Fruit fly (Drosophila melanogaster): ENCODE data around the gene CG8036.

The CG8036 gene

DNA sequence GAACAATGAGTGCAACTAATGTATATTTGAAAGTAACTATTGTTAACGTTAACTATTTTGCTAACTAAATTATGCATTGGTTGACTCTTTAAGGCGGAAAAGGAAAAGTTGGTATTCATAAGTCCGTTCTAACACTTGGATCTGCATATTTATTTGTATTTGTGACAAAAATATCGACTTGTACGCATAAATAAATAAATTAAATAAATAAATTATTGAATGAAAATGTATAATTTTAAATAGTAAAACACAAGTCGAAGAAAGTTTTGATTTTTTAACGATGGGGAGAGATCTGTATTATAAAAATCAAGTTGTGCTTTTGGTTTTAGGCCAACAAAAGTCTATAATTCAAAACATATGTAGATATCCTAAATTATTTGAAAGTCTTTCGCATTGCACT lies at the start of gene CG8036:
CG8036 (plus strand) TSS at position 301 of the 400 bp plus-strand sequence.
- TF ChIP-seq sens (GFP tag) (no peak), CG18476 (GFP tag; optimal IDR thresholded peaks at IDR 0.05) (no peak), amos (GFP tag; IDR thresholded peaks at IDR 0.05; ENCODE audit: partially characterized antibody) (no peak), CG1832 (GFP tag; optimal IDR thresholded peaks at IDR 0.05) (no peak), ro (GFP tag; IDR thresholded peaks at IDR 0.05) (no peak), sima (GFP tag; optimal IDR thresholded peaks at IDR 0.05) (no peak), CG13894 (tag; optimal IDR thresholded peaks at IDR 0.05) (no peak), Gug (GFP tag; IDR thresholded peaks at IDR 0.05) (no peak), CG1529 (GFP tag; optimal IDR thresholded peaks at IDR 0.05) (no peak), MESR4 (GFP tag; optimal IDR thresholded peaks at IDR 0.05) (no peak), bigmax (GFP tag; optimal IDR thresholded peaks at IDR 0.05) (no peak), dati (GFP tag; IDR thresholded peaks at IDR 0.05) (no peak), gsb (GFP tag; IDR thresholded peaks at IDR 0.05) (no peak), CG32767 (GFP tag; IDR thresholded peaks at IDR 0.05) (no peak), B-H1 (GFP tag; IDR thresholded peaks at IDR 0.05) (no peak), Nf-YB (GFP tag; optimal IDR thresholded peaks at IDR 0.05) (no peak), CG10321 (GFP tag; IDR thresholded peaks at IDR 0.05) (no peak), sisA (GFP tag; IDR thresholded peaks at IDR 0.05) (no peak), HHEX (GFP tag; optimal IDR thresholded peaks at IDR 0.05) (no peak), pita (GFP tag; optimal IDR thresholded peaks at IDR 0.05) (no peak)

DNA sequence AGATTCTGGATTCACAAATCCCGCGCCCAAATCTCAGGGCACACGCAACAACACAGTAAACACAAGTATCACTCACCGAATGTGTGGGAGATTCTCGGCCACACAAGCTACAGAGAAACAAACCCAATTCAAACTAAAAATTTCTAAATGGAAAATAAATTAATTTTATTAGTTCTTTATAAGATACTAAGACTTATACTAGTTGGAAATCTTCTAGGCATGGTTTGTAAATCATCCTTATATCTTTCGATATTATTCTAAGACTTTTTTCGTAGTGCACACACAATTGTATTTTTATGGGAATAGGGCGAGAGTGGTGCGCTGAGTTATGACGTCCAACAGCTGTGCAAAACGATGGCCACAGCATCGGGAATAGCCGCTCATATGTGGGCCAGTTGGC lies 48.6 kb upstream of the CG8036 start:
- TF ChIP-seq Antp (GFP tag; optimal IDR thresholded peaks at IDR 0.05), result no peak
- TF ChIP-seq CG10959 (GFP tag; IDR thresholded peaks at IDR 0.05), result no peak
- TF ChIP-seq eve (GFP tag; optimal IDR thresholded peaks at IDR 0.05), result no peak
- no peak for TF ChIP-seq ERR (GFP tag; optimal IDR thresholded peaks at IDR 0.05)
- TF ChIP-seq kni (GFP tag; optimal IDR thresholded peaks at IDR 0.05), result no peak
- no peak for TF ChIP-seq CG3726 (GFP tag; IDR thresholded peaks at IDR 0.05)
- TF ChIP-seq CG2678 (tag; optimal IDR thresholded peaks at IDR 0.05), result peak; percentile 55
- no peak for TF ChIP-seq CG13296 (GFP tag; optimal IDR thresholded peaks at IDR 0.05)
- no peak for TF ChIP-seq crol (GFP tag; IDR thresholded peaks at IDR 0.05)
- TF ChIP-seq Ada2b (GFP tag; IDR thresholded peaks at IDR 0.05), result no peak
- TF ChIP-seq pum (GFP tag; optimal IDR thresholded peaks at IDR 0.05), result no peak
- no peak for TF ChIP-seq unc-4 (GFP tag; IDR thresholded peaks at IDR 0.05; ENCODE audit: partially characterized antibody)
- no peak for TF ChIP-seq lmd (GFP tag; IDR thresholded peaks at IDR 0.05)
- no peak for TF ChIP-seq CG17385 (GFP tag; optimal IDR thresholded peaks at IDR 0.05)
- no peak for TF ChIP-seq CG2875 (GFP tag; optimal IDR thresholded peaks at IDR 0.05)
- no peak for TF ChIP-seq Bdp1 (GFP tag; optimal IDR thresholded peaks at IDR 0.05)
- no peak for TF ChIP-seq CG10654 (GFP tag; optimal IDR thresholded peaks at IDR 0.05)
- no peak for TF ChIP-seq zfh2 (GFP tag; optimal IDR thresholded peaks at IDR 0.05)
- TF ChIP-seq en (GFP tag; optimal IDR thresholded peaks at IDR 0.05), result no peak
- no peak for TF ChIP-seq mld (GFP tag; IDR thresholded peaks at IDR 0.05; ENCODE audit: partially characterized antibody)
- no peak for TF ChIP-seq gcm (GFP tag; optimal IDR thresholded peaks at IDR 0.05)
- no peak for TF ChIP-seq CG1792 (GFP tag; optimal IDR thresholded peaks at IDR 0.05)
- TF ChIP-seq Ets65A (GFP tag), result no peak
- no peak for TF ChIP-seq CG4360 (GFP tag; IDR thresholded peaks at IDR 0.05)
- no peak for TF ChIP-seq pb (GFP tag; optimal IDR thresholded peaks at IDR 0.05)
- TF ChIP-seq CG18599 (GFP tag; optimal IDR thresholded peaks at IDR 0.05), result peak; percentile 56
- no peak for TF ChIP-seq ro (GFP tag; IDR thresholded peaks at IDR 0.05)
- no peak for TF ChIP-seq CG11456 (GFP tag; IDR thresholded peaks at IDR 0.05)
- TF ChIP-seq dati (GFP tag; IDR thresholded peaks at IDR 0.05), result no peak
- TF ChIP-seq CG11093 (GFP tag; IDR thresholded peaks at IDR 0.05), result no peak
- no peak for TF ChIP-seq CG33557 (GFP tag; optimal IDR thresholded peaks at IDR 0.05)
- no peak for TF ChIP-seq CG14014 (GFP tag; IDR thresholded peaks at IDR 0.05)
- TF ChIP-seq CG2889 (GFP tag; IDR thresholded peaks at IDR 0.05), result no peak
- TF ChIP-seq pan (optimal IDR thresholded peaks at IDR 0.05), result no peak
- peak in 1 of 2 experiments; percentile 32 for TF ChIP-seq pan (GFP tag; optimal IDR thresholded peaks at IDR 0.05 in 1 of 2, IDR thresholded peaks at IDR 0.05 in 1 of 2)

Measured in whole organism, embryonic.